Fruit fly (Drosophila melanogaster): ENCODE measurements around the gene CG31624.

DNA sequence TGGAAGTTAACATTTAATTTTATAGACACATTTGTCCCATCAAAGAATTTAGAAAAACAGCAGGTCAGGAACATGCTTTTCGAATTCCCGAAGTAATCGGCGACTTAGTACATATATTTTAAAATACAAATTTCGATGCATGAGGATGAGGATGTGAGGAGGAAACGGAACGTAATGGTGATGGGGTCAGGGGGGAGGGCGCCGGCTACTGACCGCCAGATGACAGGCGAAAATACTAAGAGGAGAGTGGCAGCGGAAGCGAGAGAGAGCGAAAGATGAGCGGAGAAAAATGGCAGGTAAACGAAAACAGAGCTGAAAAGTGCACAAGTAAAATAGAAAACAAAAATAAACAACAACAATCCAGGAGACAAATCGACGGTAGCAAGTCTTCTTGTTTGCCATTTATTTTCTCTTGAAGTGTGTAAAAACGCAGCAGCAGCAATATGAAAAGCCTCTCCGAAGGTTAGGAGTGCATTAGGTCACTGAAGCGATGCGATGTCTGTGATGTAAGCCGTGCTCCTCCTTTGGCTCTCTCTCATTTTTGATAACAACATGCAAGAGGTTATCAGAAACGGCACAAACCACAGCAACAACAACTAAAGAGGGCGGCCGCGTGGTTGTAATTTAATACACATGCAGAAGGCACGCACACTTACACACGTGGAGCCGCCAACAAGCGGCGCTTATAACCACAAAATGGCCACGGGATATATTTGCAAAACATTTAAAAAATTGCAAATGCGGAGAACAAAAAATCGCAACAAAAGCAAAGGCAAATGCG, 21.5 kb downstream of the CG31624 start:
- TF ChIP-seq Eip75B (GFP tag; optimal IDR thresholded peaks at IDR 0.05) (no peak), Gug (GFP tag; IDR thresholded peaks at IDR 0.05) (no peak), cyc (GFP tag; optimal IDR thresholded peaks at IDR 0.05) (no peak), dsx (GFP tag; optimal IDR thresholded peaks at IDR 0.05; ENCODE audit: poor library complexity, severe bottlenecking) (no peak), Blimp-1 (GFP tag; optimal IDR thresholded peaks at IDR 0.05) (no peak), Sox102F (GFP tag; optimal IDR thresholded peaks at IDR 0.05) (no peak)
